Worm (Caenorhabditis elegans): ENCODE results near the gene T22D1.17.

Gene T22D1.17

DNA sequence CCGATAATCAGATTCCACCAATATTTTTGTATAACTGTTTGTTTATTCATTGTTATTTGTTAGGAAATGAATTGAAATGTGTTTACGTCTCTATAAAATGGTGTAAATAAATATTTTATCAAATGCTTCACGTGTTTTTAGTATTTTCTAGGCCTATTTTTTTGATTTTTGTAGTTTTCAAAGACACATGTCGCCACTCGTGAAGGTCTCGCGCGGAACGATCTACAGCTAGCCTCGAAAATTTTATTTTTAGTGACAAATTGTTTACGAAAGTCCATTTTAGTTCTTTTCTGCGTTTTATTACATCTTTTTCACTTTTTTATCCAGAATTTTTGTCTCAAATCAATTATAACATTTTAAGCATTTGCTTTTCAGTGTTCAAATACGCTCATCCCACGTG lies 2.2 kb upstream of the T22D1.17 start, which contains the start of gene T22D1.5:
TSS of gene T22D1.5 (plus strand) at position 376 of the 400 bp plus-strand sequence.
- TF ChIP-seq Y48G9A.11 (GFP tag; IDR thresholded peaks at IDR 0.05) = peak; percentile 22; the same call in 1 of the 2 replicates
- TF ChIP-seq unc-130 (GFP tag; optimal IDR thresholded peaks at IDR 0.05) = peak; percentile 38
- TF ChIP-seq daf-8 (GFP tag; IDR thresholded peaks at IDR 0.05) = no peak
- no peak for TF ChIP-seq hlh-11 (tag; optimal IDR thresholded peaks at IDR 0.05)
- TF ChIP-seq snpc-1.2 (GFP tag; IDR thresholded peaks at IDR 0.05) = peak; percentile 85

- TF ChIP-seq unc-62 (GFP tag; optimal IDR thresholded peaks at IDR 0.05 in 1 of 2) (peak in 1 of 2 experiments; percentile 92), unc-62 (tag; optimal IDR thresholded peaks at IDR 0.05) (no peak), spr-3 (GFP tag; optimal IDR thresholded peaks at IDR 0.05) (no peak), gei-8 (GFP tag; optimal IDR thresholded peaks at IDR 0.05) (no peak)
Measured at ce11 chrIV:6904606-6905005, 1.2 kb upstream of the T22D1.17 start.

DNA sequence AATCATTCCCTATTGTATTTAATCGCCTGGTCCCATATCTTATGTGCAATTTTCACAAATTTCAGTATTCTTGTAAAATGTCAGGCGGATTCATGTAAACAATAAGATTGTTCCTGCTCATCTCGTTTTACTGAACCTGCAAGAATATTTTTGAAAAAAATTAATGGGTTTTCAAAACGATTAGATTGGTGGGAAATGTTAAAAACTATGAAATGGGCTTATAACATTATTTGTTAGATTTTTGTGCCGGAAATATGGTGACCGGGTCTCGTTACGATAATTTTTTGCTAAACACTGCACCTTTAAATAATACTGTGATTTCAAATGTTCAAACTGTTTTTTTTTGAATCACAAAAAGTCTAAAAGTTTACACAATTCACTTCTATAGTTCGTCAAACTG lies 369 bp upstream of the T22D1.17 start:
- TF ChIP-seq hlh-11 (tag; optimal IDR thresholded peaks at IDR 0.05) (no peak), unc-130 (GFP tag; optimal IDR thresholded peaks at IDR 0.05) (peak; percentile 5), dmd-9 (GFP tag; IDR thresholded peaks at IDR 0.05) (no peak), arid-1 (GFP tag; conservative IDR thresholded peaks at IDR 0.05) (0 out of 2 replicates have a peak, but pooled peaks have one; percentile 44), F26F4.8 (GFP tag; conservative IDR thresholded peaks at IDR 0.05) (0 out of 2 replicates have a peak, but pooled peaks have one; percentile 16), dmd-8 (GFP tag; IDR thresholded peaks at IDR 0.05) (no peak), snpc-1.2 (GFP tag; IDR thresholded peaks at IDR 0.05) (peak; percentile 76; the same call in 1 of the 2 replicates), saeg-2 (GFP tag; IDR thresholded peaks at IDR 0.05) (no peak), hmg-1.1 (GFP tag; IDR thresholded peaks at IDR 0.05) (no peak), pha-4 (GFP tag; IDR thresholded peaks at IDR 0.05) (0 out of 2 replicates have a peak, but pooled peaks have one; percentile 9), pha-4 (tag; optimal IDR thresholded peaks at IDR 0.05) (no peak), lin-38 (GFP tag; IDR thresholded peaks at IDR 0.05) (peak; percentile 41; the same call in 1 of the 2 replicates), Y105C5A.15 (GFP tag; IDR thresholded peaks at IDR 0.05) (no peak), cey-2 (tag; optimal IDR thresholded peaks at IDR 0.05; ENCODE audit: borderline replicate concordance, insufficient read depth) (no peak)

ce11 chrIV:6907487-6907886 lies 1.7 kb downstream of the T22D1.17 start:
- peak; percentile 17; the same call in 1 of the 2 replicates for TF ChIP-seq pha-4 (GFP tag; IDR thresholded peaks at IDR 0.05)
- TF ChIP-seq pha-4 (tag; optimal IDR thresholded peaks at IDR 0.05) = no peak
- TF ChIP-seq set-16 (GFP tag; IDR thresholded peaks at IDR 0.05) = peak; percentile 97
- no peak for TF ChIP-seq ceh-44 (GFP tag; IDR thresholded peaks at IDR 0.05)
- 0 out of 2 replicates have a peak, but pooled peaks have one; percentile 11 for TF ChIP-seq ctbp-1 (GFP tag; IDR thresholded peaks at IDR 0.05)
- TF ChIP-seq F26F4.8 (GFP tag; conservative IDR thresholded peaks at IDR 0.05) = no peak
- no peak for TF ChIP-seq dmd-6 (GFP tag; IDR thresholded peaks at IDR 0.05)

DNA sequence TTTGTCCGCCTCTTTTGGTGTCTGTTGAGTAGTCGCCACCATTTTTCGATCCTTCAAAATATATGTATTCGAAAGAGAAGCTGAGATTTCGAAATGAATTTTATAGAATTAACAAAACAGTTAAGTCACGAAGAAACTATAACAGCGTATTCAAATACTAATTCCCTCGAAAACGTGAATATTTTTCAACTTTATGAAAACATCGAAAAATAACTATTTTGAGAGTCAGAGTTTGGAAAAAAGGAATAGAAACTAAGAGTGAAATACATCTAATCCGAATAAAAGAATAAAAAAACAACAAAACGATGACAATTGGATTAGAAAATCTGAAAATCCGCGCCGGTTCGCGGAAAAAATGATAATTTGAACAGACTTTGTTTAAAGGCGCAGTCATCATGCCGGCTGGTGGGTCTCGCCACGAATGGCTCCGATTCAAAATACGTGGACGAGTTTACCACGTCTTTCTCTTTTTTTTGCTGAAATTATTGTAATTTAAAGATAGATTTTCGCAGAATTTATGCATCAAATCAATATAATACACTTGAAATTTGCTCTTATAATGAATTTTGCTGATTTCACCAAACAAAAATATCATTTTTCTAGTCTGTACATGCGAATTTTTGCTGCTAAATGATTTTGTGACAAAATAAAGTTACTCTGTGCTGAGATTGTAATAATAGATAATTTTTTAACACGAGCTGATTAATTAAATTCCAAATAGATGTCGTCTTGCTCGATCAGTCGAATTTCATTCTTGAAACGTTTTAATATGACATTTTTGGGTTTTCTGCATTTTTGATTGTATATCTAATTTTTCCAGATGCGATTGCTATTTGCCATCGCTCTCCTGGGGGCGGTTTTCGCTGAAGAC lies 4.3 kb downstream of the T22D1.17 start, which contains the start of the genes rpn-1 and ribo-1:
TSS of gene rpn-1 (minus strand) at position 51 of the 871 bp plus-strand sequence.
TSS of gene ribo-1 (plus strand) at position 821 of the 871 bp plus-strand sequence.
- TF ChIP-seq nhr-237 (tag; optimal IDR thresholded peaks at IDR 0.05) (no peak), egl-27 (tag; optimal IDR thresholded peaks at IDR 0.05) (no peak), tra-1 (GFP tag; IDR thresholded peaks at IDR 0.05) (no peak), unc-62 (GFP tag; optimal IDR thresholded peaks at IDR 0.05 in 1 of 2) (peak in 1 of 2 experiments; percentile 19), unc-62 (tag; optimal IDR thresholded peaks at IDR 0.05) (no peak), F44E2.7 (GFP tag; IDR thresholded peaks at IDR 0.05) (no peak), zfp-3 (GFP tag; conservative IDR thresholded peaks at IDR 0.05) (no peak), nhr-102 (tag; optimal IDR thresholded peaks at IDR 0.05) (no peak), Y5F2A.4 (GFP tag; optimal IDR thresholded peaks at IDR 0.05) (no peak), dpl-1 (GFP tag; optimal IDR thresholded peaks at IDR 0.05) (peak; percentile 57), mdl-1 (tag; optimal IDR thresholded peaks at IDR 0.05) (no peak), Y105C5A.15 (GFP tag; IDR thresholded peaks at IDR 0.05) (no peak), lin-39 (tag; optimal IDR thresholded peaks at IDR 0.05) (no peak), unc-130 (GFP tag; optimal IDR thresholded peaks at IDR 0.05) (peak; percentile 53), nhr-11 (tag; optimal IDR thresholded peaks at IDR 0.05) (no peak), nhr-42 (GFP tag; IDR thresholded peaks at IDR 0.05) (no peak), lin-15B (tag; optimal IDR thresholded peaks at IDR 0.05) (no peak), gei-8 (GFP tag; optimal IDR thresholded peaks at IDR 0.05) (no peak), Y48G9A.11 (GFP tag; IDR thresholded peaks at IDR 0.05) (no peak), arid-1 (GFP tag; conservative IDR thresholded peaks at IDR 0.05) (no peak), ztf-7 (tag; optimal IDR thresholded peaks at IDR 0.05) (no peak), daf-12 (tag; optimal IDR thresholded peaks at IDR 0.05) (no peak), ceh-82 (tag; optimal IDR thresholded peaks at IDR 0.05) (no peak)
